Worm (Caenorhabditis elegans): ENCODE data around the gene Y57A10C.1.

The Y57A10C.1 gene

DNA sequence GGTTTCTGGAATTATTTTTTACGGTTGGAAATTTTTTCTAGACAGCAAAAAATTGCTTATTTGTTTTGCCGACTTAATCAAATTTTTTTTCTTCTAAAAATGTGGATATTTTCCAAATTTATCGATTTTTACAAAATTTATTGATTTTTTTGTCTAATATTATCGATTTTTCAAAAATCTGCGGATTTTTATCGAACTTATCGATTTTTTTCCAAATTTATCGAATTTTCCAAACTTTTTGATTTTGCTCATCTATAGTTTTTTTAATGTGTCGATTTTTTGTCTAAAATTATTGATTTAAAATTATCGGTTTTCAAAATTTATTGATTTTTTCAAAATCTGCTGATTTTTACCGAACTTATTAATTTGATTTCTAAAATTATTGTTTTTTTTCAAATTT, 18.2 kb downstream of the Y57A10C.1 start:
- TF ChIP-seq sptf-1 (tag; optimal IDR thresholded peaks at IDR 0.05) (no peak), pqm-1 (tag; optimal IDR thresholded peaks at IDR 0.05) (no peak), efl-1 (optimal IDR thresholded peaks at IDR 0.05) (no peak), efl-1 (GFP tag; optimal IDR thresholded peaks at IDR 0.05 in 1 of 2) (no peak), nhr-12 (tag; optimal IDR thresholded peaks at IDR 0.05) (no peak), vab-15 (tag; optimal IDR thresholded peaks at IDR 0.05) (no peak), tlp-1 (tag; optimal IDR thresholded peaks at IDR 0.05) (no peak), unc-30 (tag; optimal IDR thresholded peaks at IDR 0.05) (no peak), efl-3 (GFP tag; optimal IDR thresholded peaks at IDR 0.05) (no peak)

ce11 chrII:12393690-12394089, 18.6 kb downstream of the Y57A10C.1 start, which contains the start of gene Y57A10B.7:
Gene Y57A10B.7, minus strand, starts transcription at chrII:12393790.
- TF ChIP-seq mep-1 (tag; optimal IDR thresholded peaks at IDR 0.05), result no peak
- no peak for TF ChIP-seq nhr-20 (tag; optimal IDR thresholded peaks at IDR 0.05)
- TF ChIP-seq dsc-1 (tag; optimal IDR thresholded peaks at IDR 0.05), result no peak
- TF ChIP-seq tbx-2 (tag; optimal IDR thresholded peaks at IDR 0.05), result no peak
- no peak for TF ChIP-seq nhr-90 (tag; optimal IDR thresholded peaks at IDR 0.05; ENCODE audit: poor library complexity)
- TF ChIP-seq nhr-76 (tag; optimal IDR thresholded peaks at IDR 0.05), result no peak
- TF ChIP-seq efl-1 (optimal IDR thresholded peaks at IDR 0.05), result no peak
- no peak for TF ChIP-seq efl-1 (GFP tag; optimal IDR thresholded peaks at IDR 0.05 in 1 of 2)
- TF ChIP-seq irx-1 (tag; optimal IDR thresholded peaks at IDR 0.05), result no peak
- TF ChIP-seq lir-3 (tag; optimal IDR thresholded peaks at IDR 0.05; ENCODE audit: poor library complexity), result no peak
- no peak for TF ChIP-seq nhr-237 (tag; optimal IDR thresholded peaks at IDR 0.05)
- TF ChIP-seq zip-4 (GFP tag; optimal IDR thresholded peaks at IDR 0.05), result no peak
- no peak for TF ChIP-seq Y116A8C.19 (tag; optimal IDR thresholded peaks at IDR 0.05; ENCODE audit: borderline replicate concordance)
- no peak for TF ChIP-seq unc-98 (GFP tag; IDR thresholded peaks at IDR 0.05)
- no peak for TF ChIP-seq F16B12.6 (tag; optimal IDR thresholded peaks at IDR 0.05)
- TF ChIP-seq nhr-85 (tag), result no peak
- TF ChIP-seq hlh-4 (tag; optimal IDR thresholded peaks at IDR 0.05), result no peak
- no peak for TF ChIP-seq ces-1 (GFP tag; optimal IDR thresholded peaks at IDR 0.05)
- no peak for TF ChIP-seq zag-1 (tag; optimal IDR thresholded peaks at IDR 0.05)
- no peak for TF ChIP-seq swsn-7 (tag; optimal IDR thresholded peaks at IDR 0.05)
- TF ChIP-seq mef-2 (tag; optimal IDR thresholded peaks at IDR 0.05), result no peak

DNA sequence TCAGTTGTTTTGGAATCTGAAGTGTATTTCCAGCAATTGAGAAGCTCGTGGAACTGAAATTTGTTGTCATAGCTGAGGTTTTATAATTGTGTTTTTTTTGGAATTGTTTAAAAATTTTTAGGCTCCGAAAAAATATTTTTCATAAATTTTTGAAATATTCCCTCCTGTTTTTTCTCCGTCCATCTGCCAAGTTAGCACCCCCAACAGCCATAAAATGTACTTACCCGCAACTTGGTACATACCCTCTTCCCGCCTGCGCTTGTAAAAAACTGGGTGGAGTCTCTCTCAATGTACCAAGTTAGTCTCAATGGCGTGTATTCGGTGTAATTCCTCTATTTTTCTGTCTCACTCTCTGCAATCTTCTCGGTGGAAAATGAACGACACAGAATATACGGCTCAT, 22.5 kb downstream of the Y57A10C.1 start, which contains the start of gene Y57A10B.6:
Gene Y57A10B.6, plus strand, starts transcription at position 301 of the 400 bp plus-strand sequence.
- TF ChIP-seq snu-23 (GFP tag; optimal IDR thresholded peaks at IDR 0.05) (no peak), lir-3 (tag; optimal IDR thresholded peaks at IDR 0.05; ENCODE audit: poor library complexity) (no peak), egl-27 (tag; optimal IDR thresholded peaks at IDR 0.05) (no peak)

- TF ChIP-seq pqm-1 (tag; optimal IDR thresholded peaks at IDR 0.05) (no peak), sptf-1 (tag; optimal IDR thresholded peaks at IDR 0.05) (no peak), ceh-8 (GFP tag; optimal IDR thresholded peaks at IDR 0.05) (no peak), snpc-4 (tag; optimal IDR thresholded peaks at IDR 0.05) (no peak), skn-1 (tag; optimal IDR thresholded peaks at IDR 0.05) (no peak), C04F5.9 (tag; optimal IDR thresholded peaks at IDR 0.05) (no peak), nhr-28 (tag; optimal IDR thresholded peaks at IDR 0.05) (no peak), lin-39 (tag; optimal IDR thresholded peaks at IDR 0.05) (no peak), elt-3 (tag; optimal IDR thresholded peaks at IDR 0.05) (no peak), irx-1 (tag; optimal IDR thresholded peaks at IDR 0.05) (no peak), aly-2 (tag; optimal IDR thresholded peaks at IDR 0.05) (no peak), lin-15B (tag; optimal IDR thresholded peaks at IDR 0.05) (no peak), unc-62 (GFP tag; optimal IDR thresholded peaks at IDR 0.05) (no peak), zag-1 (tag; optimal IDR thresholded peaks at IDR 0.05) (no peak), egl-13 (tag; optimal IDR thresholded peaks at IDR 0.05) (no peak)
These were observed 24.3 kb downstream of the Y57A10C.1 start, which contains the start of gene sre-41 for ce11 chrII:12387980-12388379. Gene sre-41, plus strand, starts transcription at chrII:12388280.
